Worm (Caenorhabditis elegans) whole organism, late embryonic: ENCODE results near the gene dhc-4.

Experiments used
- C38D4.7 ChIP-seq: fragments of 200-800 bp; sonication (Bioruptor generic); optimal IDR thresholded peaks from 2 replicates; lab custom pipeline; 2018; ENCODE audit warnings: mild to moderate bottlenecking, missing genetic modification characterization, moderate library complexity, missing compliant biosample characterization
- Y22D7AL.16 ChIP-seq: sonication (generic microtip); optimal IDR thresholded peaks from 2 replicates; lab custom pipeline; 2016; ENCODE audit warnings: missing genetic modification characterization, missing compliant biosample characterization
- ama-1 ChIP-seq: fragments of 150-350 bp; optimal IDR thresholded peaks from 2 replicates; lab custom pipeline; 2014
- dmd-4 ChIP-seq: sonication (generic microtip); optimal IDR thresholded peaks from 2 replicates; lab custom pipeline; 2016; ENCODE audit warnings: borderline replicate concordance, missing genetic modification characterization, missing compliant biosample characterization
- ets-4 ChIP-seq: sonication (generic microtip); optimal IDR thresholded peaks from 2 replicates; lab custom pipeline; 2016; ENCODE audit warnings: missing genetic modification characterization, missing compliant biosample characterization
- nfya-1 ChIP-seq: sonication (generic microtip); optimal IDR thresholded peaks from 2 replicates; lab custom pipeline; 2017; ENCODE audit warnings: missing genetic modification characterization, mild to moderate bottlenecking, missing compliant biosample characterization, antibody characterized with exemption, moderate library complexity
- nhr-11 ChIP-seq: fragments of 150-350 bp; optimal IDR thresholded peaks from 2 replicates; lab custom pipeline; 2014; ENCODE audit warnings: missing biosample characterization, missing genetic modification characterization
- pag-3 ChIP-seq: sonication (generic microtip); optimal IDR thresholded peaks from 2 replicates; lab custom pipeline; 2016; ENCODE audit warnings: missing compliant biosample characterization, missing genetic modification characterization, borderline replicate concordance
- pat-9 ChIP-seq: fragments of 200-800 bp; sonication (Bioruptor generic); optimal IDR thresholded peaks from 2 replicates; lab custom pipeline; 2018; ENCODE audit warnings: mild to moderate bottlenecking, missing genetic modification characterization, moderate library complexity, missing compliant biosample characterization
- pqm-1 ChIP-seq: sonication (generic microtip); optimal IDR thresholded peaks from 2 replicates; lab custom pipeline; 2016; ENCODE audit warnings: missing genetic modification characterization, missing compliant biosample characterization
- sdc-2 ChIP-seq: sonication (generic microtip); optimal IDR thresholded peaks from 2 replicates; lab custom pipeline; 2016; ENCODE audit warnings: missing genotype, missing genetic modification characterization, missing compliant biosample characterization
- tbx-2 ChIP-seq: sonication (generic microtip); optimal IDR thresholded peaks from 2 replicates; lab custom pipeline; 2016; ENCODE audit warnings: missing genetic modification characterization, missing compliant biosample characterization

DNA sequence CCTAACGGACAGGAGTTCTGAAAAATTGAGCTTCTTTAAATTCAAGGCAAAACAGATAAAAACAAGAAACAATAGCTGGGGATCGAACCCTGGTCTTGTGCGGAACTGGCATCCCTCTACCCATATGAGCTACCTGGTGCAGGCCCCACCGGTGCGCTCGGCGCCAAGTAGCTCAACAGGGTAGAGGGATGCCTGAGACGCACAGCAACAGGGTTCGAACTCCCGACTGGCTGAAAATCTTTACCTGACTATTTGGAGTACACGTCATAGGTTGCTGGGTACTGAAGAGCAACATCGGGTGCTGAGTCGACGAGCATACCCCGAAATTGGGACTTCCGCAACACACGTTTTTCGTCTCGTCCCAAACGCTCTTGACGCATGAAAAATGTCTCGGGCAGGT lies 6.8 kb upstream of the dhc-4 start:
- TF ChIP-seq C38D4.7 (no peak), nhr-11 (tag; lab: Kevin White, UChicago) (no peak), nfya-1 (tag; lab: Kevin White, UChicago) (no peak), pag-3 (no peak), pqm-1 (no peak), pat-9 (no peak), ets-4 (no peak), dmd-4 (tag; lab: Kevin White, UChicago) (no peak), ama-1 (lab: Kevin White, UChicago) (no peak), tbx-2 (tag; lab: Kevin White, UChicago) (no peak), sdc-2 (tag; lab: Kevin White, UChicago) (no peak), Y22D7AL.16 (tag; lab: Kevin White, UChicago) (no peak)
